Worm (Caenorhabditis elegans): ENCODE measurements around the gene ZK892.4.
A peak's percentile ranks its signal among the peaks of the same experiment; 100 is the strongest.

Gene ZK892.4

ce11 chrII:10017528-10017927, 11.2 kb downstream of the ZK892.4 start:
- no peak for TF ChIP-seq hlh-17 (GFP tag; optimal IDR thresholded peaks at IDR 0.05; ENCODE audit: borderline replicate concordance)
- TF ChIP-seq dsc-1 (tag; optimal IDR thresholded peaks at IDR 0.05) = peak; percentile 13
- no peak for TF ChIP-seq sup-37 (GFP tag; optimal IDR thresholded peaks at IDR 0.05)
- no peak for TF ChIP-seq mep-1 (tag; optimal IDR thresholded peaks at IDR 0.05)
- TF ChIP-seq nhr-84 (tag; optimal IDR thresholded peaks at IDR 0.05) = no peak
- TF ChIP-seq ces-1 (GFP tag; optimal IDR thresholded peaks at IDR 0.05) = no peak
- TF ChIP-seq blmp-1 (tag; optimal IDR thresholded peaks at IDR 0.05) = peak; percentile 59
- TF ChIP-seq lin-35 (GFP tag; optimal IDR thresholded peaks at IDR 0.05) = peak in 1 of 2 experiments; percentile 39
- no peak for TF ChIP-seq egl-13 (tag; optimal IDR thresholded peaks at IDR 0.05)
- TF ChIP-seq dpl-1 (GFP tag; optimal IDR thresholded peaks at IDR 0.05) = no peak
- TF ChIP-seq nhr-85 (tag) = no peak
- TF ChIP-seq jun-1 (tag; optimal IDR thresholded peaks at IDR 0.05) = no peak
- no peak for TF ChIP-seq irx-1 (tag; optimal IDR thresholded peaks at IDR 0.05)
- TF ChIP-seq efl-1 (optimal IDR thresholded peaks at IDR 0.05) = no peak
- TF ChIP-seq efl-1 (GFP tag; optimal IDR thresholded peaks at IDR 0.05 in 1 of 2) = no peak

ce11 chrII:10019669-10020068, 13.3 kb downstream of the ZK892.4 start:
- TF ChIP-seq blmp-1 (tag; optimal IDR thresholded peaks at IDR 0.05) = peak; percentile 56
- peak in 1 of 2 experiments; percentile 66 for TF ChIP-seq lsy-2 (tag; optimal IDR thresholded peaks at IDR 0.05)
- peak; percentile 45 for TF ChIP-seq tbx-2 (tag; optimal IDR thresholded peaks at IDR 0.05)
- no peak for TF ChIP-seq nhr-84 (tag; optimal IDR thresholded peaks at IDR 0.05)
- no peak for TF ChIP-seq efl-1 (optimal IDR thresholded peaks at IDR 0.05)
- TF ChIP-seq efl-1 (GFP tag; optimal IDR thresholded peaks at IDR 0.05 in 1 of 2) = peak in 1 of 2 experiments; percentile 86
- no peak for TF ChIP-seq egl-27 (tag; optimal IDR thresholded peaks at IDR 0.05)
- no peak for TF ChIP-seq mab-9 (GFP tag; IDR thresholded peaks at IDR 0.05)
- no peak for TF ChIP-seq nhr-76 (tag; optimal IDR thresholded peaks at IDR 0.05)
- TF ChIP-seq nhr-85 (tag) = peak; percentile 77
- no peak for TF ChIP-seq lir-3 (tag; optimal IDR thresholded peaks at IDR 0.05; ENCODE audit: poor library complexity)
- peak; percentile 49 for TF ChIP-seq nhr-71 (tag; optimal IDR thresholded peaks at IDR 0.05)
- TF ChIP-seq F16B12.6 (tag; optimal IDR thresholded peaks at IDR 0.05) = no peak
- no peak for TF ChIP-seq dpl-1 (GFP tag; optimal IDR thresholded peaks at IDR 0.05)
- no peak for TF ChIP-seq pag-3 (tag; optimal IDR thresholded peaks at IDR 0.05; ENCODE audit: borderline replicate concordance, insufficient read depth)
- no peak for TF ChIP-seq unc-30 (tag; optimal IDR thresholded peaks at IDR 0.05)
- no peak for TF ChIP-seq lin-39 (tag; optimal IDR thresholded peaks at IDR 0.05)
- no peak for TF ChIP-seq pqm-1 (tag; optimal IDR thresholded peaks at IDR 0.05)
- no peak for TF ChIP-seq tlp-1 (tag; optimal IDR thresholded peaks at IDR 0.05)
- no peak for TF ChIP-seq zip-4 (GFP tag; optimal IDR thresholded peaks at IDR 0.05)
- TF ChIP-seq ztf-11 (tag; optimal IDR thresholded peaks at IDR 0.05) = no peak
- no peak for TF ChIP-seq nhr-28 (tag; optimal IDR thresholded peaks at IDR 0.05)
- TF ChIP-seq elt-3 (tag; optimal IDR thresholded peaks at IDR 0.05) = peak in 2 of 6 experiments; percentile 52 to 60
- TF ChIP-seq lin-14 (GFP tag; optimal IDR thresholded peaks at IDR 0.05) = peak; percentile 41
- TF ChIP-seq nhr-20 (tag; optimal IDR thresholded peaks at IDR 0.05) = peak; percentile 64
- TF ChIP-seq mdl-1 (tag; optimal IDR thresholded peaks at IDR 0.05) = peak in 1 of 2 experiments; percentile 60
- TF ChIP-seq nhr-19 (GFP tag; conservative IDR thresholded peaks at IDR 0.05) = no peak
- TF ChIP-seq ama-1 (optimal IDR thresholded peaks at IDR 0.05) = peak; percentile 0
- TF ChIP-seq fkh-8 (tag; optimal IDR thresholded peaks at IDR 0.05) = no peak
- TF ChIP-seq snu-23 (GFP tag; optimal IDR thresholded peaks at IDR 0.05) = peak; percentile 43
- TF ChIP-seq snpc-4 (tag; optimal IDR thresholded peaks at IDR 0.05) = no peak
- no peak for TF ChIP-seq mep-1 (tag; optimal IDR thresholded peaks at IDR 0.05)
- peak; percentile 29 for TF ChIP-seq skn-1 (tag; optimal IDR thresholded peaks at IDR 0.05)
- no peak for TF ChIP-seq unc-98 (GFP tag; IDR thresholded peaks at IDR 0.05)
- no peak for TF ChIP-seq dsc-1 (tag; optimal IDR thresholded peaks at IDR 0.05)
- TF ChIP-seq C34B4.2 (tag; optimal IDR thresholded peaks at IDR 0.05) = no peak
- no peak for TF ChIP-seq aha-1 (tag; optimal IDR thresholded peaks at IDR 0.05)
- peak in 1 of 2 experiments; percentile 70 for TF ChIP-seq lin-35 (GFP tag; optimal IDR thresholded peaks at IDR 0.05)
- TF ChIP-seq fkh-4 (tag; optimal IDR thresholded peaks at IDR 0.05; ENCODE audit: borderline replicate concordance) = no peak
- TF ChIP-seq egl-13 (tag; optimal IDR thresholded peaks at IDR 0.05) = no peak
- TF ChIP-seq sup-37 (GFP tag; optimal IDR thresholded peaks at IDR 0.05) = no peak
